Fruit fly (Drosophila melanogaster): ENCODE measurements around the gene CG34051.
A peak's percentile ranks its signal among the peaks of the same experiment; 100 is the strongest.

The CG34051 gene

dm6 chr2L:19941352-19941851 is 19.4 kb downstream of the CG34051 start (continued):
- peak; percentile 53 for TF ChIP-seq Dad (GFP tag; optimal IDR thresholded peaks at IDR 0.05)
- peak; percentile 59 for TF ChIP-seq CG10543 (GFP tag; optimal IDR thresholded peaks at IDR 0.05)
- peak; percentile 85 for TF ChIP-seq PHDP (tag; optimal IDR thresholded peaks at IDR 0.05)
- TF ChIP-seq CG11695 (GFP tag; IDR thresholded peaks at IDR 0.05): peak; percentile 88
- no peak for TF ChIP-seq ac (GFP tag; optimal IDR thresholded peaks at IDR 0.05)
- TF ChIP-seq Mrtf (GFP tag; IDR thresholded peaks at IDR 0.05): peak; percentile 69; the same call in 1 of the 3 replicates
- TF ChIP-seq CG31365 (tag; optimal IDR thresholded peaks at IDR 0.05): peak; percentile 49
- TF ChIP-seq fu2 (GFP tag; optimal IDR thresholded peaks at IDR 0.05): peak; percentile 84
- peak; percentile 70; the same call in 1 of the 3 replicates for TF ChIP-seq jigr1 (GFP tag; IDR thresholded peaks at IDR 0.05)
- TF ChIP-seq wdn (GFP tag; IDR thresholded peaks at IDR 0.05): peak; percentile 87
- no peak for TF ChIP-seq CG17186 (GFP tag; optimal IDR thresholded peaks at IDR 0.05)
- TF ChIP-seq CG31224 (GFP tag; IDR thresholded peaks at IDR 0.05): peak; percentile 88
- TF ChIP-seq bab2 (GFP tag; optimal IDR thresholded peaks at IDR 0.05): peak; percentile 89
- TF ChIP-seq Dbx (GFP tag; IDR thresholded peaks at IDR 0.05): peak; percentile 96
- peak; percentile 82 for TF ChIP-seq unpg (GFP tag; optimal IDR thresholded peaks at IDR 0.05)
- peak; percentile 81 for TF ChIP-seq CG17385 (GFP tag; optimal IDR thresholded peaks at IDR 0.05)
- TF ChIP-seq CG9609 (GFP tag; optimal IDR thresholded peaks at IDR 0.05): peak; percentile 89
- peak; percentile 79 for TF ChIP-seq CG9876 (GFP tag; optimal IDR thresholded peaks at IDR 0.05)
- peak; percentile 34; the same call in 1 of the 2 replicates for TF ChIP-seq crol (GFP tag; IDR thresholded peaks at IDR 0.05)
- peak; percentile 91 for TF ChIP-seq seq (GFP tag; IDR thresholded peaks at IDR 0.05)
- no peak for TF ChIP-seq CTCF (GFP tag; optimal IDR thresholded peaks at IDR 0.05)
- TF ChIP-seq sr (GFP tag; IDR thresholded peaks at IDR 0.05): peak; percentile 45; the same call in 1 of the 3 replicates
- TF ChIP-seq sisA (GFP tag; IDR thresholded peaks at IDR 0.05): peak; percentile 75
- no peak for TF ChIP-seq hth (optimal IDR thresholded peaks at IDR 0.05)
- TF ChIP-seq tin (GFP tag; optimal IDR thresholded peaks at IDR 0.05): peak; percentile 53
- peak; percentile 58 for TF ChIP-seq tap (tag; optimal IDR thresholded peaks at IDR 0.05)
- peak; percentile 80 for TF ChIP-seq CG13775 (GFP tag; optimal IDR thresholded peaks at IDR 0.05)
- TF ChIP-seq pros (GFP tag; optimal IDR thresholded peaks at IDR 0.05): no peak
- peak; percentile 80 for TF ChIP-seq HHEX (GFP tag; optimal IDR thresholded peaks at IDR 0.05)
- TF ChIP-seq CG7786 (GFP tag; optimal IDR thresholded peaks at IDR 0.05): peak; percentile 89
- TF ChIP-seq HLHmδ (GFP tag; optimal IDR thresholded peaks at IDR 0.05): no peak
- peak; percentile 78 for TF ChIP-seq NfI (GFP tag; optimal IDR thresholded peaks at IDR 0.05)
- TF ChIP-seq Blimp-1 (GFP tag; optimal IDR thresholded peaks at IDR 0.05): peak; percentile 82
- peak; percentile 75 for TF ChIP-seq CG1602 (GFP tag; optimal IDR thresholded peaks at IDR 0.05)
- TF ChIP-seq CG7556 (GFP tag; optimal IDR thresholded peaks at IDR 0.05): peak; percentile 86
- no peak for TF ChIP-seq Ets97D (GFP tag; optimal IDR thresholded peaks at IDR 0.05)
- TF ChIP-seq CG30403 (GFP tag; optimal IDR thresholded peaks at IDR 0.05): peak; percentile 90
- TF ChIP-seq lola (GFP tag; optimal IDR thresholded peaks at IDR 0.05): peak in 1 of 3 experiments; percentile 72
- peak; percentile 89 for TF ChIP-seq H15 (GFP tag; IDR thresholded peaks at IDR 0.05)
- TF ChIP-seq CG30431 (GFP tag; optimal IDR thresholded peaks at IDR 0.05): peak; percentile 73
- TF ChIP-seq sna (GFP tag; IDR thresholded peaks at IDR 0.05; ENCODE audit: partially characterized antibody): no peak
- TF ChIP-seq CG3995 (GFP tag; optimal IDR thresholded peaks at IDR 0.05): peak; percentile 58
- peak; percentile 68 for TF ChIP-seq Asciz (GFP tag; optimal IDR thresholded peaks at IDR 0.05)
- no peak for TF ChIP-seq Hr39 (optimal IDR thresholded peaks at IDR 0.05)
- peak; percentile 53 for TF ChIP-seq CG5180 (GFP tag; optimal IDR thresholded peaks at IDR 0.05)
- TF ChIP-seq mam (GFP tag; optimal IDR thresholded peaks at IDR 0.05): peak; percentile 88
- peak; percentile 66 for TF ChIP-seq CG1529 (GFP tag; optimal IDR thresholded peaks at IDR 0.05)
- peak; percentile 35 for TF ChIP-seq Hmx (GFP tag; optimal IDR thresholded peaks at IDR 0.05)
- peak; percentile 72 for TF ChIP-seq cwo (GFP tag; optimal IDR thresholded peaks at IDR 0.05)
- TF ChIP-seq sob (GFP tag; IDR thresholded peaks at IDR 0.05): peak; percentile 94
- TF ChIP-seq CG11456 (GFP tag; IDR thresholded peaks at IDR 0.05): peak; percentile 94
